Fruit fly (Drosophila melanogaster) whole organism, embryonic: ENCODE data around the gene CG13449.

ENCODE experiments used
- CG10147 ChIP-seq: fragments of 200-800 bp; sonication (Bioruptor generic); optimal IDR thresholded peaks from 2 replicates; lab custom pipeline; 2019; ENCODE audit warnings: missing biosample characterization, mild to moderate bottlenecking, missing genetic modification characterization, moderate library complexity
- CG10267 ChIP-seq: fragments of 200-800 bp; sonication (Bioruptor generic); optimal IDR thresholded peaks from 2 replicates; lab custom pipeline; 2018; ENCODE audit warnings: missing biosample characterization, mild to moderate bottlenecking, missing genetic modification characterization, moderate library complexity
- CG10274 ChIP-seq: fragments of 200-800 bp; sonication (Bioruptor generic); optimal IDR thresholded peaks from 3 replicates; lab custom pipeline; 2017; ENCODE audit warnings: missing biosample characterization, mild to moderate bottlenecking, missing genetic modification characterization
- CG11456 ChIP-seq: fragments of 200-800 bp; sonication (Bioruptor generic); IDR thresholded peaks from 3 replicates; pipeline ENCODE4 v1.3.6; 2022; ENCODE audit warnings: missing biosample characterization, missing genetic modification characterization
- CG13775 ChIP-seq: fragments of 200-800 bp; sonication (Bioruptor generic); optimal IDR thresholded peaks from 3 replicates; lab custom pipeline; 2017; ENCODE audit warnings: missing biosample characterization, mild to moderate bottlenecking, missing genetic modification characterization
- CG1602 ChIP-seq: fragments of 200-800 bp; sonication (Bioruptor generic); optimal IDR thresholded peaks from 3 replicates; lab custom pipeline; 2016; ENCODE audit warnings: missing biosample characterization, missing genetic modification characterization
- CG16815 ChIP-seq: fragments of 200-800 bp; sonication (Bioruptor generic); optimal IDR thresholded peaks from 3 replicates; lab custom pipeline; 2017; ENCODE audit warnings: missing biosample characterization, mild to moderate bottlenecking, missing genetic modification characterization
- CG17912 ChIP-seq: fragments of 200-800 bp; sonication (Bioruptor generic); optimal IDR thresholded peaks from 2 replicates; lab custom pipeline; 2018; ENCODE audit warnings: missing biosample characterization, mild to moderate bottlenecking, missing genetic modification characterization
- CG18619 ChIP-seq: fragments of 200-800 bp; sonication (Bioruptor generic); optimal IDR thresholded peaks from 3 replicates; lab custom pipeline; 2017; ENCODE audit warnings: missing biosample characterization, mild to moderate bottlenecking, missing genetic modification characterization
- CG2116 ChIP-seq: fragments of 200-800 bp; sonication (Bioruptor generic); optimal IDR thresholded peaks from 3 replicates; lab custom pipeline; 2018; ENCODE audit warnings: missing biosample characterization, mild to moderate bottlenecking, missing genetic modification characterization
- CG2678 ChIP-seq: fragments of 200-800 bp; sonication (Bioruptor generic); optimal IDR thresholded peaks from 3 replicates; lab custom pipeline; 2019; ENCODE audit warnings: missing biosample characterization, mild to moderate bottlenecking, missing genetic modification characterization, moderate library complexity
- CG2889 ChIP-seq: fragments of 200-800 bp; sonication (Bioruptor generic); IDR thresholded peaks from 3 replicates; pipeline ENCODE4 v1.3.6; 2022; ENCODE audit warnings: missing biosample characterization, missing genetic modification characterization
- CG34422 ChIP-seq: fragments of 200-800 bp; sonication (Bioruptor generic); IDR thresholded peaks from 3 replicates; pipeline ENCODE4 v1.3.6; 2022; ENCODE audit warnings: missing biosample characterization, missing genetic modification characterization
- CG3847 ChIP-seq: fragments of 200-800 bp; sonication (Bioruptor generic); IDR thresholded peaks from 2 replicates; pipeline ENCODE4 v1.3.6; 2022; ENCODE audit warnings: missing biosample characterization, missing genetic modification characterization
- CG42726 ChIP-seq: fragments of 200-800 bp; sonication (Bioruptor generic); IDR thresholded peaks from 2 replicates; pipeline ENCODE4 v1.3.6; 2022; ENCODE audit warnings: missing biosample characterization, missing genetic modification characterization; ENCODE audit not compliant: partially characterized antibody
- CG4360 ChIP-seq: fragments of 200-800 bp; sonication (Bioruptor generic); IDR thresholded peaks from 2 replicates; pipeline ENCODE4 v1.3.6; 2022; ENCODE audit warnings: missing biosample characterization, missing genetic modification characterization
- CG6175 ChIP-seq: fragments of 200-800 bp; sonication (Bioruptor generic); IDR thresholded peaks from 3 replicates; pipeline ENCODE4 v1.3.6; 2022; ENCODE audit warnings: missing biosample characterization, missing genetic modification characterization
- CG6272 ChIP-seq: fragments of 200-800 bp; sonication (Bioruptor generic); IDR thresholded peaks from 2 replicates; pipeline ENCODE4 v1.3.6; 2022; ENCODE audit warnings: missing biosample characterization, missing genetic modification characterization
- CG6813 ChIP-seq: fragments of 200-800 bp; sonication (Bioruptor generic); optimal IDR thresholded peaks from 2 replicates; lab custom pipeline; 2017; ENCODE audit warnings: missing biosample characterization, missing genetic modification characterization, mild to moderate bottlenecking, moderate library complexity, missing genetic modification reagents
- CG7556 ChIP-seq: fragments of 200-800 bp; sonication (Bioruptor generic); optimal IDR thresholded peaks from 2 replicates; lab custom pipeline; 2017; ENCODE audit warnings: missing biosample characterization, mild to moderate bottlenecking, missing genetic modification characterization
- CG7928 ChIP-seq: fragments of 200-800 bp; sonication (Bioruptor generic); optimal IDR thresholded peaks from 2 replicates; lab custom pipeline; 2017; ENCODE audit warnings: missing biosample characterization, mild to moderate bottlenecking, missing genetic modification characterization
- CG7963 ChIP-seq: fragments of 200-800 bp; sonication (Bioruptor generic); IDR thresholded peaks from 3 replicates; pipeline ENCODE4 v1.3.6; 2022; ENCODE audit warnings: missing biosample characterization, missing genetic modification characterization; ENCODE audit not compliant: partially characterized antibody
- CG8290 ChIP-seq, 3 experiments: fragments of 200-800 bp; sonication (Bioruptor generic); optimal IDR thresholded peaks; 2 replicates each; lab custom pipeline; 2016 to 2019; ENCODE audit warnings: missing biosample characterization in 3 of 3, missing genetic modification characterization in 3 of 3, mild to moderate bottlenecking in 2 of 3, moderate library complexity in 1 of 3
- CG9437 ChIP-seq: fragments of 200-800 bp; sonication (Bioruptor generic); optimal IDR thresholded peaks from 2 replicates; lab custom pipeline; 2018; ENCODE audit warnings: missing biosample characterization, mild to moderate bottlenecking, missing genetic modification characterization
- Dad ChIP-seq: fragments of 200-800 bp; sonication (Bioruptor generic); optimal IDR thresholded peaks from 3 replicates; lab custom pipeline; 2016; ENCODE audit warnings: missing biosample characterization, missing genetic modification characterization
- Ets65A ChIP-seq: fragments of 200-800 bp; sonication (Bioruptor generic); peaks from one replicate; lab custom pipeline; 2016; ENCODE audit warnings: missing biosample characterization, missing genetic modification characterization
- HLH3B ChIP-seq: fragments of 200-800 bp; sonication (Bioruptor generic); IDR thresholded peaks from 2 replicates; pipeline ENCODE4 v1.3.6; 2022; ENCODE audit warnings: missing biosample characterization, missing genetic modification characterization
- Hr39 ChIP-seq: fragments of >200 bp; optimal IDR thresholded peaks from 2 replicates; lab custom pipeline; 2017
- Jarid2 ChIP-seq: fragments of 200-800 bp; sonication (Bioruptor generic); optimal IDR thresholded peaks from 3 replicates; lab custom pipeline; 2017; ENCODE audit warnings: mild to moderate bottlenecking, missing biosample characterization, missing genetic modification reagents, missing genetic modification characterization
- Kr ChIP-seq: fragments of 200-800 bp; sonication (Bioruptor generic); optimal IDR thresholded peaks from 2 replicates; lab custom pipeline; 2017; ENCODE audit warnings: missing biosample characterization, mild to moderate bottlenecking, missing genetic modification characterization
- Lpt ChIP-seq: fragments of >200 bp; optimal IDR thresholded peaks from 2 replicates; lab custom pipeline; 2018; ENCODE audit warnings: missing biosample characterization, missing genetic modification characterization
- MTF-1 ChIP-seq: fragments of 200-800 bp; sonication (Bioruptor generic); optimal IDR thresholded peaks from 2 replicates; lab custom pipeline; 2018; ENCODE audit warnings: missing biosample characterization, mild to moderate bottlenecking, missing genetic modification characterization, borderline replicate concordance
- Optix ChIP-seq: fragments of 200-800 bp; sonication (Bioruptor generic); IDR thresholded peaks from 3 replicates; pipeline ENCODE4 v1.3.6; 2022; ENCODE audit warnings: missing biosample characterization, missing genetic modification characterization
- Side ChIP-seq: fragments of 200-800 bp; sonication (Bioruptor generic); optimal IDR thresholded peaks from 2 replicates; lab custom pipeline; 2016; ENCODE audit warnings: missing biosample characterization, missing genetic modification characterization
- Six4 ChIP-seq: fragments of 200-800 bp; sonication (Bioruptor generic); optimal IDR thresholded peaks from 2 replicates; lab custom pipeline; 2016; ENCODE audit warnings: missing biosample characterization, missing genetic modification characterization
- ase ChIP-seq: fragments of 200-800 bp; sonication (Bioruptor generic); IDR thresholded peaks from 3 replicates; pipeline ENCODE4 v1.3.6; 2022; ENCODE audit warnings: missing biosample characterization, missing genetic modification characterization
- fd102C ChIP-seq: fragments of 200-800 bp; sonication (Bioruptor generic); optimal IDR thresholded peaks from 2 replicates; lab custom pipeline; 2018; ENCODE audit warnings: missing biosample characterization, mild to moderate bottlenecking, missing genetic modification characterization, moderate library complexity
- ftz-f1 ChIP-seq: fragments of 200-800 bp; sonication (Bioruptor generic); optimal IDR thresholded peaks from 2 replicates; lab custom pipeline; 2016; ENCODE audit warnings: missing biosample characterization, missing genetic modification characterization
- gcm2 ChIP-seq: fragments of 200-800 bp; sonication (Bioruptor generic); optimal IDR thresholded peaks from 2 replicates; lab custom pipeline; 2016; ENCODE audit warnings: missing biosample characterization, missing genetic modification characterization
- hkb ChIP-seq, 2 experiments: fragments of 200-800 bp in 1 of 2; fragments of >200 bp in 1 of 2; sonication (Bioruptor generic) in 1 of 2; IDR thresholded peaks in 1 of 2; optimal IDR thresholded peaks in 1 of 2; 2 replicates each; pipeline versions ENCODE4 v1.3.6 to Lab custom; 2017 to 2022; ENCODE audit warnings: missing biosample characterization in 1 of 2, missing genetic modification characterization in 1 of 2
- klu ChIP-seq: fragments of 200-800 bp; sonication (Bioruptor generic); IDR thresholded peaks from 2 replicates; pipeline ENCODE4 v1.3.6; 2022; ENCODE audit warnings: missing biosample characterization, missing genetic modification characterization
- otp ChIP-seq: fragments of 200-800 bp; sonication (Bioruptor generic); IDR thresholded peaks from 3 replicates; pipeline ENCODE4, ENCODE4 v1.3.6; 2022; ENCODE audit warnings: missing biosample characterization, missing genetic modification characterization
- pzg ChIP-seq: fragments of 200-800 bp; sonication (Bioruptor generic); optimal IDR thresholded peaks from 3 replicates; lab custom pipeline; 2018; ENCODE audit warnings: missing biosample characterization, mild to moderate bottlenecking, missing genetic modification characterization, moderate library complexity
- schlank ChIP-seq: fragments of 200-800 bp; sonication (Bioruptor generic); optimal IDR thresholded peaks from 2 replicates; lab custom pipeline; 2018; ENCODE audit warnings: missing biosample characterization, mild to moderate bottlenecking, missing genetic modification characterization
- slp2 ChIP-seq: fragments of 200-800 bp; sonication (Bioruptor generic); optimal IDR thresholded peaks from 2 replicates; lab custom pipeline; 2016; ENCODE audit warnings: missing biosample characterization, missing genetic modification characterization
- ssp ChIP-seq: fragments of 200-800 bp; sonication (Bioruptor generic); IDR thresholded peaks from 2 replicates; pipeline ENCODE4 v1.3.6; 2022; ENCODE audit warnings: missing biosample characterization, missing genetic modification characterization
- tna ChIP-seq: fragments of 200-800 bp; sonication (Bioruptor generic); IDR thresholded peaks from 2 replicates; pipeline ENCODE4 v1.3.6; 2022; ENCODE audit warnings: missing biosample characterization, missing genetic modification characterization; ENCODE audit not compliant: partially characterized antibody
- vnd ChIP-seq: fragments of 200-800 bp; sonication (Bioruptor generic); IDR thresholded peaks from 3 replicates; pipeline ENCODE4 v1.3.6; 2022; ENCODE audit warnings: missing biosample characterization, missing genetic modification characterization; ENCODE audit not compliant: partially characterized antibody
- wor ChIP-seq: fragments of 200-800 bp; sonication (Bioruptor generic); IDR thresholded peaks from 2 replicates; pipeline ENCODE4 v1.3.6; 2022; ENCODE audit warnings: missing biosample characterization, missing genetic modification characterization

Gene CG13449

dm6 chr3L:15588514-15589138, 24.0 kb downstream of the CG13449 start, which contains the start of gene RhoGAP71E (continued):
- peak; percentile 54; the same call in 1 of the 2 replicates for TF ChIP-seq CG42726 (GFP tag; lab: Robert Waterston, UW)
- TF ChIP-seq wor = no peak
- TF ChIP-seq CG18619 = peak; percentile 1
- peak; percentile 49 for TF ChIP-seq CG3847 (GFP tag; lab: Robert Waterston, UW)
- TF ChIP-seq tna (GFP tag; lab: Robert Waterston, UW) = no peak
- peak; percentile 44; the same call in 1 of the 2 replicates for TF ChIP-seq CG4360 (GFP tag; lab: Robert Waterston, UW)
- TF ChIP-seq CG2116 = no peak
- TF ChIP-seq ssp = no peak
- no peak for TF ChIP-seq CG6272 (GFP tag; lab: Robert Waterston, UW)
- no peak for TF ChIP-seq Six4
- TF ChIP-seq CG2678 = peak; percentile 73
- peak; percentile 46 for TF ChIP-seq CG10267 (tag; lab: Kevin White, UChicago)
- TF ChIP-seq fd102C = no peak
- TF ChIP-seq CG8290 (GFP tag; optimal IDR thresholded peaks at IDR 0.05; lab: Kevin White, UChicago) = no peak
- peak in 1 of 2 experiments; percentile 85 for TF ChIP-seq CG8290 (tag; optimal IDR thresholded peaks at IDR 0.05; lab: Kevin White, UChicago)
- TF ChIP-seq CG11456 (GFP tag; lab: Robert Waterston, UW) = 0 out of 3 replicates have a peak, but pooled peaks have one; percentile 54
- no peak for TF ChIP-seq CG7963 (GFP tag; lab: Robert Waterston, UW)
- no peak for TF ChIP-seq gcm2 (GFP tag; lab: Kevin White, UChicago)
- peak; percentile 24; the same call in 1 of the 2 replicates for TF ChIP-seq HLH3B (GFP tag; lab: Robert Waterston, UW)
- TF ChIP-seq CG6175 (GFP tag; lab: Robert Waterston, UW) = no peak
- TF ChIP-seq Dad (GFP tag; lab: Kevin White, UChicago) = no peak
- TF ChIP-seq CG13775 (GFP tag; lab: Kevin White, UChicago) = no peak
- TF ChIP-seq ftz-f1 (GFP tag; lab: Kevin White, UChicago) = no peak
- TF ChIP-seq Hr39 (lab: Kevin White, UChicago) = no peak
- TF ChIP-seq CG7556 (GFP tag; lab: Kevin White, UChicago) = peak; percentile 6
- peak; percentile 32 for TF ChIP-seq CG6813 (GFP tag; lab: Kevin White, UChicago)
- no peak for TF ChIP-seq Kr (GFP tag; lab: Kevin White, UChicago)
- TF ChIP-seq vnd (GFP tag; lab: Robert Waterston, UW) = no peak
- TF ChIP-seq CG10147 (GFP tag; lab: Kevin White, UChicago) = no peak
- TF ChIP-seq CG34422 (GFP tag; lab: Robert Waterston, UW) = no peak; the same call in 1 of the 3 replicates
- no peak for TF ChIP-seq klu
- peak; percentile 41 for TF ChIP-seq MTF-1 (GFP tag; lab: Kevin White, UChicago)
- no peak for TF ChIP-seq CG16815 (GFP tag; lab: Kevin White, UChicago)
- no peak for TF ChIP-seq ase (GFP tag; lab: Robert Waterston, UW)
- no peak for TF ChIP-seq CG10274 (GFP tag; lab: Kevin White, UChicago)
- TF ChIP-seq CG2889 (GFP tag; lab: Robert Waterston, UW) = no peak
- TF ChIP-seq CG1602 = no peak
- no peak for TF ChIP-seq slp2 (GFP tag; lab: Kevin White, UChicago)
- TF ChIP-seq Optix (GFP tag; lab: Robert Waterston, UW) = no peak
- TF ChIP-seq schlank = no peak
- TF ChIP-seq Lpt = no peak
- TF ChIP-seq Side (GFP tag; lab: Kevin White, UChicago) = peak; percentile 42
- no peak for TF ChIP-seq CG9437
- no peak for TF ChIP-seq hkb (optimal IDR thresholded peaks at IDR 0.05; lab: Kevin White, UChicago)
- peak; percentile 64 for TF ChIP-seq hkb (GFP tag; IDR thresholded peaks at IDR 0.05; lab: Robert Waterston, UW)
- TF ChIP-seq pzg = peak; percentile 91
- peak; percentile 66 for TF ChIP-seq CG17912 (GFP tag; lab: Kevin White, UChicago)
- peak; percentile 91 for TF ChIP-seq Jarid2 (GFP tag; lab: Kevin White, UChicago)
- peak; percentile 35; the same call in 1 of the 3 replicates for TF ChIP-seq otp (GFP tag; lab: Robert Waterston, UW)
- no peak for TF ChIP-seq CG7928
- TF ChIP-seq Ets65A (GFP tag; lab: Kevin White, UChicago) = peak; percentile 27
